Fruit fly (Drosophila melanogaster) whole organism, prepupa: ENCODE measurements around the gene CG33630.

Experiments used
- Blimp-1 ChIP-seq: fragments of 200-800 bp; sonication (Bioruptor generic); optimal IDR thresholded peaks from 3 replicates; lab custom pipeline; 2017; ENCODE audit warnings: missing biosample characterization, missing genetic modification characterization, mild to moderate bottlenecking, moderate library complexity, missing genetic modification reagents
- CG11762 ChIP-seq: fragments of 200-800 bp; sonication (Bioruptor generic); optimal IDR thresholded peaks from 3 replicates; lab custom pipeline; 2016; ENCODE audit warnings: missing biosample characterization, missing genetic modification characterization; ENCODE audit not compliant: insufficient read depth
- CG15336 ChIP-seq: fragments of 200-800 bp; sonication (Bioruptor generic); IDR thresholded peaks from 2 replicates; pipeline ENCODE4 v1.3.6; 2022; ENCODE audit warnings: missing biosample characterization, missing genetic modification characterization
- CG16779 ChIP-seq: fragments of 200-800 bp; sonication (Bioruptor generic); optimal IDR thresholded peaks from 3 replicates; lab custom pipeline; 2017; ENCODE audit warnings: missing biosample characterization, mild to moderate bottlenecking, missing genetic modification characterization
- CG32006 ChIP-seq: fragments of 200-800 bp; sonication (Bioruptor generic); optimal IDR thresholded peaks from 3 replicates; lab custom pipeline; 2017; ENCODE audit warnings: missing biosample characterization, mild to moderate bottlenecking, missing genetic modification characterization
- CG4318 ChIP-seq: fragments of 200-800 bp; sonication (Bioruptor generic); optimal IDR thresholded peaks from 3 replicates; lab custom pipeline; 2017; ENCODE audit warnings: missing biosample characterization, mild to moderate bottlenecking, missing genetic modification characterization
- CG6163 ChIP-seq: fragments of 200-800 bp; sonication (Bioruptor generic); IDR thresholded peaks from 3 replicates; pipeline ENCODE4 v1.3.6; 2022; ENCODE audit warnings: missing biosample characterization, missing genetic modification characterization
- CG6276 ChIP-seq: fragments of 200-800 bp; sonication (Bioruptor generic); optimal IDR thresholded peaks from 2 replicates; lab custom pipeline; 2017; ENCODE audit warnings: missing biosample characterization, mild to moderate bottlenecking, missing genetic modification characterization
- CG6792 ChIP-seq: fragments of 200-800 bp; sonication (Bioruptor generic); optimal IDR thresholded peaks from 3 replicates; lab custom pipeline; 2016; ENCODE audit warnings: missing biosample characterization, missing genetic modification characterization
- CG6808 ChIP-seq: fragments of 200-800 bp; sonication (Bioruptor generic); optimal IDR thresholded peaks from 3 replicates; lab custom pipeline; 2017; ENCODE audit warnings: missing biosample characterization, missing genetic modification characterization, mild to moderate bottlenecking, moderate library complexity, missing genetic modification reagents
- CG8119 ChIP-seq: fragments of 200-800 bp; sonication (Bioruptor generic); IDR thresholded peaks from 3 replicates; pipeline ENCODE4 v1.3.6; 2022; ENCODE audit warnings: missing biosample characterization, missing genetic modification characterization
- CG8319 ChIP-seq: fragments of 200-800 bp; sonication (Bioruptor generic); optimal IDR thresholded peaks from 3 replicates; lab custom pipeline; 2016; ENCODE audit warnings: missing biosample characterization, missing genetic modification characterization
- CG8632 ChIP-seq: fragments of 200-800 bp; sonication (Bioruptor generic); optimal IDR thresholded peaks from 3 replicates; lab custom pipeline; 2016; ENCODE audit warnings: missing biosample characterization, missing genetic modification characterization
- CG9139 ChIP-seq: fragments of 200-800 bp; sonication (Bioruptor generic); optimal IDR thresholded peaks from 3 replicates; lab custom pipeline; 2017; ENCODE audit warnings: missing biosample characterization, mild to moderate bottlenecking, missing genetic modification characterization
- Eip75B ChIP-seq: fragments of 200-800 bp; sonication (Bioruptor generic); optimal IDR thresholded peaks from 3 replicates; lab custom pipeline; 2016; ENCODE audit warnings: missing biosample characterization, missing genetic modification characterization
- Eip78C ChIP-seq: fragments of 200-800 bp; sonication (Bioruptor generic); peaks from one replicate; lab custom pipeline; 2016; ENCODE audit warnings: missing biosample characterization, missing genetic modification characterization
- Eip93F ChIP-seq: fragments of 200-800 bp; sonication (Bioruptor generic); optimal IDR thresholded peaks from 2 replicates; lab custom pipeline; 2016; ENCODE audit warnings: missing biosample characterization, mild to moderate bottlenecking, missing genetic modification characterization
- Ets21C ChIP-seq: fragments of 200-800 bp; sonication (Bioruptor generic); optimal IDR thresholded peaks from 3 replicates; lab custom pipeline; 2016; ENCODE audit warnings: missing biosample characterization, missing genetic modification characterization
- Gug ChIP-seq: fragments of 200-800 bp; sonication (Bioruptor generic); IDR thresholded peaks from 2 replicates; pipeline ENCODE4 v1.3.6; 2022; ENCODE audit warnings: missing biosample characterization, missing genetic modification characterization
- Hr38 ChIP-seq: sonication (Bioruptor generic); optimal IDR thresholded peaks from 2 replicates; lab custom pipeline; 2016; ENCODE audit warnings: missing biosample characterization, missing genetic modification characterization
- Hr39 ChIP-seq: fragments of 200-800 bp; sonication (Bioruptor generic); optimal IDR thresholded peaks from 2 replicates; lab custom pipeline; 2016; ENCODE audit warnings: missing biosample characterization, missing genetic modification characterization
- Lpt ChIP-seq: fragments of 200-800 bp; sonication (Bioruptor generic); optimal IDR thresholded peaks from 3 replicates; lab custom pipeline; 2016; ENCODE audit warnings: missing biosample characterization, missing genetic modification characterization
- Met ChIP-seq: fragments of 200-800 bp; sonication (Bioruptor generic); optimal IDR thresholded peaks from 3 replicates; lab custom pipeline; 2016; ENCODE audit warnings: missing biosample characterization, missing genetic modification characterization
- Sox102F ChIP-seq: fragments of 200-800 bp; sonication (Bioruptor generic); optimal IDR thresholded peaks from 2 replicates; lab custom pipeline; 2016; ENCODE audit warnings: missing biosample characterization, mild to moderate bottlenecking, missing genetic modification characterization
- Sox15 ChIP-seq: fragments of 200-800 bp; sonication (Bioruptor generic); optimal IDR thresholded peaks from 3 replicates; lab custom pipeline; 2016; ENCODE audit warnings: missing biosample characterization, missing genetic modification characterization
- cyc ChIP-seq: fragments of 200-800 bp; sonication (Bioruptor generic); optimal IDR thresholded peaks from 3 replicates; lab custom pipeline; 2016; ENCODE audit warnings: missing biosample characterization, missing genetic modification characterization
- dac ChIP-seq: fragments of 200-800 bp; sonication (Bioruptor generic); optimal IDR thresholded peaks from 2 replicates; lab custom pipeline; 2017; ENCODE audit warnings: missing biosample characterization, mild to moderate bottlenecking, missing genetic modification characterization
- dsx ChIP-seq: fragments of 200-800 bp; optimal IDR thresholded peaks from 3 replicates; lab custom pipeline; 2019; ENCODE audit warnings: missing biosample characterization, mild to moderate bottlenecking, missing genetic modification characterization, moderate library complexity; ENCODE audit not compliant: poor library complexity, severe bottlenecking
- eg ChIP-seq: fragments of 200-800 bp; sonication (Bioruptor generic); IDR thresholded peaks from 3 replicates; pipeline ENCODE4 v1.3.6; 2022; ENCODE audit warnings: missing biosample characterization, missing genetic modification characterization
- fd59A ChIP-seq: fragments of 200-800 bp; sonication (Bioruptor generic); optimal IDR thresholded peaks from 2 replicates; lab custom pipeline; 2017; ENCODE audit warnings: missing biosample characterization, mild to moderate bottlenecking, missing genetic modification characterization, missing genetic modification reagents
- fd85E ChIP-seq: fragments of 200-800 bp; sonication (Bioruptor generic); optimal IDR thresholded peaks from 3 replicates; lab custom pipeline; 2016; ENCODE audit warnings: missing biosample characterization, missing genetic modification characterization
- fkh ChIP-seq: fragments of 200-800 bp; sonication (Bioruptor generic); optimal IDR thresholded peaks from 3 replicates; lab custom pipeline; 2017; ENCODE audit warnings: missing biosample characterization, mild to moderate bottlenecking, missing genetic modification characterization, moderate library complexity
- lz ChIP-seq: fragments of 200-800 bp; sonication (Bioruptor generic); optimal IDR thresholded peaks from 3 replicates; lab custom pipeline; 2016; ENCODE audit warnings: missing biosample characterization, missing genetic modification characterization
- net ChIP-seq: fragments of 200-800 bp; sonication (Bioruptor generic); optimal IDR thresholded peaks from 3 replicates; lab custom pipeline; 2016; ENCODE audit warnings: missing biosample characterization, missing genetic modification characterization
- pdm3 ChIP-seq: fragments of 200-800 bp; sonication (Bioruptor generic); optimal IDR thresholded peaks from 3 replicates; lab custom pipeline; 2016; ENCODE audit warnings: missing biosample characterization, missing genetic modification characterization
- ss ChIP-seq, 2 experiments: fragments of 200-800 bp; sonication (Bioruptor generic); optimal IDR thresholded peaks; 2 replicates in 1 of 2; 3 replicates in 1 of 2; lab custom pipeline; 2017 to 2018; ENCODE audit warnings: mild to moderate bottlenecking in 2 of 2, missing biosample characterization in 2 of 2, missing genetic modification characterization in 2 of 2, moderate library complexity in 1 of 2

Gene CG33630

dm6 chr3R:10089171-10089664, 26.8 kb downstream of the CG33630 start (continued):
- TF ChIP-seq CG8632 (GFP tag; lab: Kevin White, UChicago) (no peak), Eip75B (GFP tag; lab: Kevin White, UChicago) (peak; percentile 36), dac (GFP tag; lab: Kevin White, UChicago) (no peak), Eip93F (GFP tag; lab: Kevin White, UChicago) (peak; percentile 55), lz (GFP tag; lab: Kevin White, UChicago) (no peak), fd85E (GFP tag; lab: Kevin White, UChicago) (no peak), CG6163 (GFP tag; lab: Robert Waterston, UW) (peak; percentile 55), CG32006 (no peak), CG11762 (GFP tag; lab: Kevin White, UChicago) (no peak), Sox15 (GFP tag; lab: Kevin White, UChicago) (no peak), CG15336 (GFP tag; lab: Robert Waterston, UW) (peak; percentile 44; the same call in 1 of the 2 replicates), net (GFP tag; lab: Kevin White, UChicago) (no peak), Ets21C (GFP tag; lab: Kevin White, UChicago) (no peak), Lpt (peak; percentile 2)

DNA sequence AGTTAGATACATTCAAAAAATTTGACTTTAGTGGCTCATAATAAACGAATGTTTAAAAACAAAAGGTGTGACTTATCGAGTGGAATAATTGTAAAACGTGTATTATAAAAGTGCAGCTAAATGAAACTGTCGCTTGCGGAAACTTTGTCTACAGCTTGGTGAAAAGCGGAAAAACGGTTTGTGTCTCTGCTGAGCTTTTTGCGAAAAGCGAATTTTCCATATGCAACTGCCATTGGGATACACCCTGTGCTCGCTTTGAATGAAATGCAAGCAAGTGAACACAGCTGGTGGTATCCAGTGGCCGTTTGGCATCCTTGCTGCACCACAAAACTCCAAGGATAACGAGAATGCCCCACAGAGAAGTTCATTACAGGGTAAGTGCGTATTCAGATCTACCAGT, 28.5 kb downstream of the CG33630 start:
- no peak for TF ChIP-seq net (GFP tag; lab: Kevin White, UChicago)
- no peak for TF ChIP-seq fkh (GFP tag; lab: Kevin White, UChicago)

DNA sequence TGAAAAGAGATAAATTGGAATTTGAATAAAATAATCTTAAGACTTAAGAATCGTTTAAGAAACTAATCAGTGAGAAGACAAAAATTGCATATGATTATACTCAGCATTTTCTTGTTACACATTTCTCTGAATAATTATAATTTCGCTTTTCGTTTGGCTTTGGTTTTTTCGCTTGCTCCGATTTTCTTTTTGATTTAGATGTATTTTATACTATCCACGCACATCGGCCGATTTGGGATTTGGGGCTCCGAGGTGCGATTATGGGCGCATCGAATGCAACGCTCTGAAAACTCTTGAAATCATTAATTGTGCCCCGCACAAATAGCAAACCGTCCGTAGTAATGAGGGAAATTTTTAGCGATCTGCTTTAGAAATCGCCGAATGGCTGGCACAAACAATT, 29.1 kb downstream of the CG33630 start:
- TF ChIP-seq fd85E (GFP tag; lab: Kevin White, UChicago) (no peak), CG4318 (GFP tag; lab: Kevin White, UChicago) (no peak), dsx (GFP tag; lab: Kevin White, UChicago) (no peak)

DNA sequence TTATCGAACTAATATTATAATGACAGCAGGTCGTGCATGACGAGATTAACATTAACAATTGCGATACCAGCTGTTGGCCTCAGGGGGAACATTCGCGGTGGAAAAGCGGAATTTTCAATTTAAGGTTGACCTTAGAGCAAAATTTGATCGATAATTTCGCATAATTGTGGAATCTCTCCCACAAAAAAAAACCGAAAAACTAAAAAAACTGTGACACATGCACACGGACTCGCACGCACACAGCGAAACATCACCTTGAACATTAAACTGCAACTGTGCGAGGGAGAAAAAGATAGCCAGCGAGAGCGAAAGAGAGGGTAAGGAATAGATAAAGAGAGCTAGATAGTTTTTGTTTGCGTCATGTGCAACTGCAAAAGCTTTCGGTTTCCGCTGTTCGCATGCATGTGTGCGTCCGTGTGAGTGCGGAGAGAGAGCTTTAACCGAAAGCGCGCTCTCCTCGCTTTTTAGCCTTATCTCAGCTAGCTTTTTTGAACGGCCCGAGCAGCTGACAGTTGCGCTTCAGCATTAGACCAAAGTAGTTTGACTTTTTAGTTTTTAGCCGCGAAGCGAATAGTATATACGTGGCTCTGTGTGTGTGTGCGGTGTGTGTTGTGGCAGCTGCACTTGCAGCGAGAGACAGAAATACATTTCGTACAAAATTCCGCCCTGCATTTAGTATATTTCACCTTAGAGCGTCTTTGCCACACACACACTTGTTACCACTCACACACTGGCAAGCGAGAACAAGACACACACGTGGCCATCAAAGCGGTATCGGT, 31.0 kb downstream of the CG33630 start:
- TF ChIP-seq fkh (GFP tag; lab: Kevin White, UChicago) (peak; percentile 38), CG16779 (peak; percentile 66), fd85E (GFP tag; lab: Kevin White, UChicago) (no peak), CG15336 (GFP tag; lab: Robert Waterston, UW) (peak; percentile 29; the same call in 1 of the 2 replicates), CG6808 (GFP tag; lab: Kevin White, UChicago) (peak; percentile 7), pdm3 (GFP tag; lab: Kevin White, UChicago) (no peak), Eip78C (peak; percentile 34), ss (GFP tag; optimal IDR thresholded peaks at IDR 0.05; lab: Kevin White, UChicago) (peak in 1 of 2 experiments; percentile 38), fd59A (GFP tag; lab: Kevin White, UChicago) (no peak), CG6276 (peak; percentile 12), eg (GFP tag; lab: Robert Waterston, UW) (peak; percentile 52; the same call in 1 of the 3 replicates), net (GFP tag; lab: Kevin White, UChicago) (peak; percentile 3)
- TF ChIP-seq, all 60 proteins: peak for 9

DNA sequence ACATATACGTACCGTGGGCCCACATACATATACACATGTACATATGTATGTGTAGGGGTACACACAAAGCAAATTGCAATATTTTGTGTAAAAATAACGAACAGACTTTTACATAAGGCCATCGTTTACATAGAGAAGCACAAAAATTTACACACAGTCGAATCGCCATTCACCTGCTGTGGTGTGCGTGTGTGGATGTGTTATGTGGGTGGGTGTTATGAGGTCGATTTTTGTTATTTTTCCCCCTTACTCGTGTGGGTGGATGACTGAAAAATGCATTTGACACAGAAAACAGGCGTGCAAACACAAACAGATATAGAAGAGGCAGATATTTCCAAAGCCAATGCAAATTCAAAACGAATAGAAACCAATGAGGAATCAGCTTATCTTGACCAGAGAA, 32.6 kb downstream of the CG33630 start:
- TF ChIP-seq Met: no peak
- no peak for TF ChIP-seq Hr38

- TF ChIP-seq Sox102F (GFP tag; lab: Kevin White, UChicago) (no peak), CG9139 (GFP tag; lab: Kevin White, UChicago) (no peak), CG8119 (GFP tag; lab: Robert Waterston, UW) (no peak), Met (no peak), cyc (no peak), CG8319 (GFP tag; lab: Kevin White, UChicago) (no peak), Hr39 (GFP tag; lab: Kevin White, UChicago) (no peak), CG6163 (GFP tag; lab: Robert Waterston, UW) (no peak), Blimp-1 (GFP tag; lab: Kevin White, UChicago) (no peak), Eip93F (GFP tag; lab: Kevin White, UChicago) (no peak), Gug (GFP tag; lab: Robert Waterston, UW) (no peak), CG6792 (GFP tag; lab: Kevin White, UChicago) (no peak)
Measured at dm6 chr3R:10095765-10096164, 33.3 kb downstream of the CG33630 start.
